Fruit fly (Drosophila melanogaster) whole organism, embryonic: Measurements from ENCODE around the gene Nep2.

Experiments used
- Ada2b ChIP-seq: fragments of 200-800 bp; sonication (Bioruptor generic); IDR thresholded peaks from 2 replicates; pipeline ENCODE4 v1.3.6; 2022; ENCODE audit warnings: missing biosample characterization, missing genetic modification characterization
- B-H1 ChIP-seq: fragments of 200-800 bp; sonication (Bioruptor generic); IDR thresholded peaks from 3 replicates; pipeline ENCODE4 v1.3.6; 2022; ENCODE audit warnings: missing biosample characterization, missing genetic modification characterization
- Blimp-1 ChIP-seq: fragments of 200-800 bp; sonication (Bioruptor generic); optimal IDR thresholded peaks from 3 replicates; lab custom pipeline; 2018; ENCODE audit warnings: missing biosample characterization, missing genetic modification characterization, mild to moderate bottlenecking, moderate library complexity, missing genetic modification reagents
- CG11504 ChIP-seq: fragments of 200-800 bp; sonication (Bioruptor generic); optimal IDR thresholded peaks from 3 replicates; lab custom pipeline; 2019; ENCODE audit warnings: missing biosample characterization, mild to moderate bottlenecking, missing genetic modification characterization, moderate library complexity
- CG12104 ChIP-seq: fragments of 200-800 bp; sonication (Bioruptor generic); optimal IDR thresholded peaks from 3 replicates; lab custom pipeline; 2016; ENCODE audit warnings: missing biosample characterization, missing genetic modification characterization
- CG14710 ChIP-seq: fragments of 200-800 bp; sonication (Bioruptor generic); optimal IDR thresholded peaks from 3 replicates; lab custom pipeline; 2019; ENCODE audit warnings: missing biosample characterization, mild to moderate bottlenecking, missing genetic modification characterization, moderate library complexity
- CG16779 ChIP-seq: fragments of 200-800 bp; sonication (Bioruptor generic); IDR thresholded peaks from 2 replicates; pipeline ENCODE4 v1.3.6; 2022; ENCODE audit warnings: missing biosample characterization, missing genetic modification characterization
- CG16815 ChIP-seq: fragments of 200-800 bp; sonication (Bioruptor generic); optimal IDR thresholded peaks from 3 replicates; lab custom pipeline; 2017; ENCODE audit warnings: missing biosample characterization, mild to moderate bottlenecking, missing genetic modification characterization
- CG17802 ChIP-seq: fragments of 200-800 bp; sonication (Bioruptor generic); optimal IDR thresholded peaks from 2 replicates; lab custom pipeline; 2018; ENCODE audit warnings: missing biosample characterization, mild to moderate bottlenecking, missing genetic modification characterization, moderate library complexity
- CG18262 ChIP-seq: fragments of 200-800 bp; optimal IDR thresholded peaks from 3 replicates; lab custom pipeline; 2019; ENCODE audit warnings: missing biosample characterization, mild to moderate bottlenecking, missing genetic modification characterization, moderate library complexity
- CG18476 ChIP-seq: fragments of 200-800 bp; sonication (Bioruptor generic); optimal IDR thresholded peaks from 2 replicates; lab custom pipeline; 2016; ENCODE audit warnings: missing biosample characterization, mild to moderate bottlenecking, missing genetic modification characterization
- CG2712 ChIP-seq: fragments of 200-800 bp; optimal IDR thresholded peaks from 3 replicates; lab custom pipeline; 2019; ENCODE audit warnings: missing biosample characterization, mild to moderate bottlenecking, missing genetic modification characterization, moderate library complexity
- CG30403 ChIP-seq: fragments of 200-800 bp; sonication (Bioruptor generic); optimal IDR thresholded peaks from 3 replicates; lab custom pipeline; 2016; ENCODE audit warnings: missing biosample characterization, missing genetic modification characterization
- CG31441 ChIP-seq: fragments of 200-800 bp; sonication (Bioruptor generic); IDR thresholded peaks from 2 replicates; pipeline ENCODE4 v1.3.6; 2022; ENCODE audit warnings: missing biosample characterization, missing genetic modification characterization
- CG3281 ChIP-seq: fragments of 200-800 bp; sonication (Bioruptor generic); optimal IDR thresholded peaks from 3 replicates; lab custom pipeline; 2017; ENCODE audit warnings: missing biosample characterization, mild to moderate bottlenecking, missing genetic modification characterization
- CG34224 ChIP-seq: fragments of 200-800 bp; sonication (Bioruptor generic); IDR thresholded peaks from 3 replicates; pipeline ENCODE4 v1.3.6; 2022; ENCODE audit warnings: missing biosample characterization, missing genetic modification characterization; ENCODE audit not compliant: partially characterized antibody
- CG34422 ChIP-seq: fragments of 200-800 bp; sonication (Bioruptor generic); IDR thresholded peaks from 3 replicates; pipeline ENCODE4 v1.3.6; 2022; ENCODE audit warnings: missing biosample characterization, missing genetic modification characterization
- CG6791 ChIP-seq: fragments of 200-800 bp; sonication (Bioruptor generic); IDR thresholded peaks from 3 replicates; pipeline ENCODE4 v1.3.6; 2022; ENCODE audit warnings: missing biosample characterization, missing genetic modification characterization; ENCODE audit not compliant: partially characterized antibody
- CG7839 ChIP-seq: fragments of 200-800 bp; sonication (Bioruptor generic); optimal IDR thresholded peaks from 3 replicates; lab custom pipeline; 2018; ENCODE audit warnings: missing biosample characterization, mild to moderate bottlenecking, missing genetic modification characterization, moderate library complexity
- CG7963 ChIP-seq: fragments of 200-800 bp; sonication (Bioruptor generic); IDR thresholded peaks from 3 replicates; pipeline ENCODE4 v1.3.6; 2022; ENCODE audit warnings: missing biosample characterization, missing genetic modification characterization; ENCODE audit not compliant: partially characterized antibody
- CG7987 ChIP-seq: fragments of 200-800 bp; sonication (Bioruptor generic); optimal IDR thresholded peaks from 2 replicates; lab custom pipeline; 2018; ENCODE audit warnings: missing biosample characterization, mild to moderate bottlenecking, missing genetic modification characterization, moderate library complexity
- CG9437 ChIP-seq: fragments of 200-800 bp; sonication (Bioruptor generic); optimal IDR thresholded peaks from 2 replicates; lab custom pipeline; 2018; ENCODE audit warnings: missing biosample characterization, mild to moderate bottlenecking, missing genetic modification characterization
- CG9727 ChIP-seq: fragments of 200-800 bp; sonication (Bioruptor generic); optimal IDR thresholded peaks from 3 replicates; lab custom pipeline; 2017; ENCODE audit warnings: missing biosample characterization, mild to moderate bottlenecking, missing genetic modification characterization
- CG9932 ChIP-seq: fragments of 200-800 bp; sonication (Bioruptor generic); IDR thresholded peaks from 2 replicates; pipeline ENCODE4 v1.3.6; 2022; ENCODE audit warnings: missing biosample characterization, missing genetic modification characterization
- CoRest ChIP-seq: fragments of 200-800 bp; sonication (Bioruptor generic); optimal IDR thresholded peaks from 3 replicates; lab custom pipeline; 2018; ENCODE audit warnings: missing biosample characterization, mild to moderate bottlenecking, missing genetic modification characterization, moderate library complexity
- D19A ChIP-seq: fragments of 200-800 bp; optimal IDR thresholded peaks from 3 replicates; lab custom pipeline; 2019; ENCODE audit warnings: missing biosample characterization, mild to moderate bottlenecking, missing genetic modification characterization, moderate library complexity
- Dip2 ChIP-seq: fragments of 200-800 bp; sonication (Bioruptor generic); IDR thresholded peaks from 2 replicates; pipeline ENCODE4 v1.3.6; 2022; ENCODE audit warnings: missing biosample characterization, missing genetic modification characterization
- HLH54F ChIP-seq: fragments of 200-800 bp; sonication (Bioruptor generic); optimal IDR thresholded peaks from 3 replicates; lab custom pipeline; 2016; ENCODE audit warnings: missing biosample characterization, missing genetic modification characterization
- Oli ChIP-seq: fragments of 200-800 bp; sonication (Bioruptor generic); optimal IDR thresholded peaks from 2 replicates; lab custom pipeline; 2018; ENCODE audit warnings: missing biosample characterization, mild to moderate bottlenecking, missing genetic modification characterization, moderate library complexity
- Pdp1 ChIP-seq, 2 experiments: fragments of 200-800 bp; sonication (Bioruptor generic); optimal IDR thresholded peaks; 3 replicates each; lab custom pipeline; 2016; ENCODE audit warnings: missing biosample characterization in 2 of 2, missing genetic modification characterization in 2 of 2, mild to moderate bottlenecking in 1 of 2, moderate library complexity in 1 of 2
- bab2 ChIP-seq: fragments of 200-800 bp; sonication (Bioruptor generic); optimal IDR thresholded peaks from 2 replicates; lab custom pipeline; 2016; ENCODE audit warnings: missing biosample characterization, missing genetic modification characterization
- bowl ChIP-seq: fragments of 200-800 bp; sonication (Bioruptor generic); IDR thresholded peaks from 2 replicates; pipeline ENCODE4 v1.3.6; 2022; ENCODE audit warnings: missing biosample characterization, missing genetic modification characterization
- eve ChIP-seq, 2 experiments: fragments of >200 bp; optimal IDR thresholded peaks; 2 replicates each; lab custom pipeline; 2017; ENCODE audit warnings: missing biosample characterization in 2 of 2, missing genetic modification characterization in 2 of 2
- gem ChIP-seq: fragments of 200-800 bp; sonication (Bioruptor generic); optimal IDR thresholded peaks from 2 replicates; lab custom pipeline; 2019; ENCODE audit warnings: missing biosample characterization, mild to moderate bottlenecking, missing genetic modification characterization, moderate library complexity
- gfzf ChIP-seq: fragments of 200-800 bp; sonication (Bioruptor generic); optimal IDR thresholded peaks from 2 replicates; lab custom pipeline; 2016; ENCODE audit warnings: missing biosample characterization, mild to moderate bottlenecking, missing genetic modification characterization, moderate library complexity
- gt ChIP-seq: fragments of 200-800 bp; sonication (Bioruptor generic); IDR thresholded peaks from 2 replicates; pipeline ENCODE4 v1.3.6; 2022; ENCODE audit warnings: missing biosample characterization, missing genetic modification characterization
- hb ChIP-seq: fragments of 200-800 bp; sonication (Bioruptor generic); IDR thresholded peaks from 3 replicates; pipeline ENCODE4 v1.3.6; 2022; ENCODE audit warnings: missing biosample characterization, missing genetic modification characterization; ENCODE audit not compliant: partially characterized antibody
- ind ChIP-seq: fragments of 200-800 bp; sonication (Bioruptor generic); optimal IDR thresholded peaks from 3 replicates; lab custom pipeline; 2016; ENCODE audit warnings: missing biosample characterization, missing genetic modification characterization
- lola ChIP-seq, 3 experiments: fragments of >200 bp in 2 of 3; fragments of 200-800 bp in 1 of 3; sonication (Bioruptor generic) in 1 of 3; optimal IDR thresholded peaks; 2 replicates each; lab custom pipeline; 2017 to 2019; ENCODE audit warnings: missing biosample characterization in 3 of 3, missing genetic modification characterization in 3 of 3, mild to moderate bottlenecking in 1 of 3, moderate library complexity in 1 of 3
- maf-S ChIP-seq: fragments of 200-800 bp; sonication (Bioruptor generic); optimal IDR thresholded peaks from 2 replicates; lab custom pipeline; 2016; ENCODE audit warnings: missing biosample characterization, missing genetic modification characterization
- nerfin-1 ChIP-seq: fragments of 200-800 bp; sonication (Bioruptor generic); optimal IDR thresholded peaks from 3 replicates; lab custom pipeline; 2019; ENCODE audit warnings: missing biosample characterization, mild to moderate bottlenecking, missing genetic modification characterization, moderate library complexity
- ro ChIP-seq: fragments of 200-800 bp; sonication (Bioruptor generic); IDR thresholded peaks from 2 replicates; pipeline ENCODE4 v1.3.6; 2022; ENCODE audit warnings: missing biosample characterization, missing genetic modification characterization
- sens ChIP-seq: fragments of 200-800 bp; sonication (Bioruptor generic); peaks from one replicate; lab custom pipeline; 2016; ENCODE audit warnings: missing biosample characterization, missing genetic modification characterization
- sug ChIP-seq: fragments of 200-800 bp; optimal IDR thresholded peaks from 2 replicates; lab custom pipeline; 2019; ENCODE audit warnings: missing biosample characterization, mild to moderate bottlenecking, missing genetic modification characterization, moderate library complexity
- tna ChIP-seq: fragments of 200-800 bp; sonication (Bioruptor generic); IDR thresholded peaks from 2 replicates; pipeline ENCODE4 v1.3.6; 2022; ENCODE audit warnings: missing biosample characterization, missing genetic modification characterization; ENCODE audit not compliant: partially characterized antibody
- wek ChIP-seq: fragments of 200-800 bp; sonication (Bioruptor generic); optimal IDR thresholded peaks from 3 replicates; lab custom pipeline; 2018; ENCODE audit warnings: missing biosample characterization, mild to moderate bottlenecking, missing genetic modification characterization, moderate library complexity
- wor ChIP-seq: fragments of 200-800 bp; sonication (Bioruptor generic); IDR thresholded peaks from 2 replicates; pipeline ENCODE4 v1.3.6; 2022; ENCODE audit warnings: missing biosample characterization, missing genetic modification characterization

Nep2 gene

DNA sequence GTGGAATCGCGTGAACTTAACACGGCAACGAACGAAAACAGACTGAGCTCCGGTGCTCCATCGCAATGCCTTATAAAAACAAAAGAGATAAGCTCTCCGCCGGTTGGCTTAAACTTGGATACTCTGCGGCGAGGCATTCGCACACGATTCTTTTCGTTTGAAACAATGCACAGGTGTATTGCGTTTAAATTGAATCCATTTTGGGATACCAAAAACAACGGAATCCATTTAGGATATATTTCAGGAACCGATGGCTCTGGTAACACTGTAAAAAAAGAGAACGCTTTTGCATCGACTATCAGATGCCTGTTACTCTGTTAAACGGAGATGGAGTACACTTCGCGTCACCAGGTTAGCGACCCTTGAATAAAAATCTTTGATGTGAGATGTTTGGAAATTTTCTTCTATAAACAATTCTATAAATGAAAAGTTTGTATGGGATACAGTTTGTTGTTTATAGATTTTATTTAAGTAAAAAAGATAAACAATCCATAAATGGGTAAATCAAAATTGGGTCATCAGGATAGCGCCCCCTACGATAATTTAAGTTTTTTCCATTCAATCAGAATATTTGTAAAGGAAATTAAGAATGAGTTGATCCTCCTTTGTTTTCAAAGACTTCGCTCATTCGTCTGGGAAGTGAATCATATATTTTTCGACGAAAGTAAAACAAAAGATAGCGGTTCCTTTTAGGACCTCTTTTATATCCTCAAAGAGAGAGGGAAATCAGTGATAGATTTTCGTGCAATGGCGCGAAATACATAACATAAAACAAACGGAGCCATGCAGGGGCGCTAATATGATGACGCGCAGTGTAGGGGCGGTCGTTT lies at the start of gene Nep2 (continued):
- TF ChIP-seq gem (tag; lab: Kevin White, UChicago) (peak; percentile 43), lola (GFP tag; optimal IDR thresholded peaks at IDR 0.05; lab: Kevin White, UChicago) (peak in 1 of 3 experiments; percentile 45), CG12104 (peak; percentile 28), CG11504 (tag; lab: Kevin White, UChicago) (peak; percentile 57), CG31441 (GFP tag; lab: Robert Waterston, UW) (peak; percentile 34; the same call in 1 of the 2 replicates), Pdp1 (GFP tag; optimal IDR thresholded peaks at IDR 0.05; lab: Kevin White, UChicago) (peak in 1 of 2 experiments; percentile 16), tna (GFP tag; lab: Robert Waterston, UW) (peak; percentile 83), CG3281 (GFP tag; lab: Kevin White, UChicago) (peak; percentile 29), CG9932 (GFP tag; lab: Robert Waterston, UW) (peak; percentile 32; the same call in 1 of the 2 replicates), Ada2b (GFP tag; lab: Robert Waterston, UW) (peak; percentile 12; the same call in 1 of the 2 replicates), Oli (tag; lab: Kevin White, UChicago) (peak; percentile 36), Dip2 (no peak), bowl (GFP tag; lab: Robert Waterston, UW) (no peak), nerfin-1 (peak; percentile 7), CG7987 (GFP tag; lab: Kevin White, UChicago) (no peak), CG9727 (GFP tag; lab: Kevin White, UChicago) (peak; percentile 58), CG16815 (GFP tag; lab: Kevin White, UChicago) (peak; percentile 17), gt (no peak), CG2712 (tag; lab: Kevin White, UChicago) (peak; percentile 28), wor (no peak), hb (GFP tag; lab: Robert Waterston, UW) (peak; percentile 63; the same call in 1 of the 3 replicates), sug (no peak), CG34422 (GFP tag; lab: Robert Waterston, UW) (0 out of 3 replicates have a peak, but pooled peaks have one; percentile 12), ind (GFP tag; lab: Kevin White, UChicago) (peak; percentile 18), CG30403 (GFP tag; lab: Kevin White, UChicago) (peak; percentile 53), D19A (tag; lab: Kevin White, UChicago) (peak; percentile 7), CG7839 (tag; lab: Kevin White, UChicago) (peak; percentile 39), CG9437 (GFP tag; lab: Kevin White, UChicago) (peak; percentile 61), CG6791 (GFP tag; lab: Robert Waterston, UW) (peak; percentile 92), gfzf (GFP tag; lab: Kevin White, UChicago) (peak; percentile 63), CG7963 (GFP tag; lab: Robert Waterston, UW) (peak; percentile 78), wek (GFP tag; lab: Kevin White, UChicago) (no peak), maf-S (GFP tag; lab: Kevin White, UChicago) (no peak), CG14710 (tag; lab: Kevin White, UChicago) (peak; percentile 25), B-H1 (GFP tag; lab: Robert Waterston, UW) (no peak), Blimp-1 (GFP tag; lab: Kevin White, UChicago) (peak; percentile 23), eve (GFP tag; optimal IDR thresholded peaks at IDR 0.05; lab: Kevin White, UChicago) (peak in 1 of 2 experiments; percentile 56), sens (GFP tag; lab: Kevin White, UChicago) (peak; percentile 71), CoRest (tag; lab: Kevin White, UChicago) (peak; percentile 37), CG34224 (GFP tag; lab: Robert Waterston, UW) (no peak), ro (GFP tag; lab: Robert Waterston, UW) (no peak), CG16779 (GFP tag; lab: Robert Waterston, UW) (no peak), CG17802 (tag; lab: Kevin White, UChicago) (no peak), bab2 (GFP tag; lab: Kevin White, UChicago) (peak; percentile 5), CG18476 (GFP tag; lab: Kevin White, UChicago) (peak; percentile 35), HLH54F (GFP tag; lab: Kevin White, UChicago) (peak; percentile 14), CG18262 (tag; lab: Kevin White, UChicago) (peak; percentile 44)
